Worm (Caenorhabditis elegans) whole organism, L4 larva: ENCODE results near the gene mcd-1.

Experiments used
- F44E2.7 ChIP-seq: fragments of 200-800 bp; sonication (Bioruptor generic); IDR thresholded peaks from 2 replicates; pipeline ENCODE4 v2.1.2; 2022; ENCODE audit warnings: missing genetic modification characterization, missing compliant biosample characterization
- dmd-8 ChIP-seq: fragments of 200-800 bp; sonication (Bioruptor generic); IDR thresholded peaks from 2 replicates; pipeline ENCODE4 v1.3.6; 2022; ENCODE audit warnings: missing genetic modification characterization, missing compliant biosample characterization
- jun-1 ChIP-seq: fragments of 150-350 bp; optimal IDR thresholded peaks from 2 replicates; lab custom pipeline; 2014; ENCODE audit warnings: missing biosample characterization, missing genetic modification reagents, missing genetic modification characterization
- lin-39 ChIP-seq: fragments of 150-350 bp; optimal IDR thresholded peaks from 2 replicates; lab custom pipeline; 2014; ENCODE audit warnings: missing biosample characterization, missing genetic modification reagents, missing genetic modification characterization
- lsy-2 ChIP-seq, 2 experiments: fragments of 150-350 bp in 1 of 2; sonication (generic microtip) in 1 of 2; optimal IDR thresholded peaks; 2 replicates each; lab custom pipeline; 2014 to 2017; ENCODE audit warnings: missing biosample characterization in 2 of 2, missing genetic modification characterization in 2 of 2
- mdt-29 ChIP-seq: fragments of 200-800 bp; sonication (Bioruptor generic); IDR thresholded peaks from 2 replicates; pipeline ENCODE4 v1.3.6; 2022; ENCODE audit warnings: missing genetic modification reagents, missing genetic modification characterization, missing compliant biosample characterization
- nhr-237 ChIP-seq: sonication (generic microtip); optimal IDR thresholded peaks from 2 replicates; lab custom pipeline; 2017; ENCODE audit warnings: missing biosample characterization, missing genetic modification characterization
- nhr-76 ChIP-seq: fragments of 150-350 bp; optimal IDR thresholded peaks from 2 replicates; lab custom pipeline; 2014; ENCODE audit warnings: missing biosample characterization, missing genetic modification characterization
- pha-4 ChIP-seq, 2 experiments: fragments of 150-350 bp in 1 of 2; fragments of 200-800 bp in 1 of 2; sonication (Bioruptor generic) in 1 of 2; IDR thresholded peaks in 1 of 2; optimal IDR thresholded peaks in 1 of 2; 2 replicates each; pipeline versions ENCODE4 v1.3.6 to Lab custom; 2014 to 2022; ENCODE audit warnings: missing genetic modification characterization in 2 of 2, missing genetic modification reagents in 2 of 2, missing biosample characterization in 1 of 2, missing compliant biosample characterization in 1 of 2
- snpc-4 ChIP-seq: fragments of 150-350 bp; optimal IDR thresholded peaks from 2 replicates; lab custom pipeline; 2014; ENCODE audit warnings: missing biosample characterization, missing genetic modification characterization

- TF ChIP-seq lsy-2 (tag; optimal IDR thresholded peaks at IDR 0.05; lab: Kevin White, UChicago): no peak
- no peak for TF ChIP-seq pha-4 (GFP tag; IDR thresholded peaks at IDR 0.05; lab: Robert Waterston, UW)
- no peak for TF ChIP-seq pha-4 (tag; optimal IDR thresholded peaks at IDR 0.05; lab: Kevin White, UChicago)
- no peak for TF ChIP-seq nhr-237 (tag; lab: Kevin White, UChicago)
- TF ChIP-seq jun-1: no peak
- TF ChIP-seq lin-39: no peak
- TF ChIP-seq mdt-29 (GFP tag; lab: Robert Waterston, UW): no peak
- TF ChIP-seq nhr-76: no peak
- TF ChIP-seq snpc-4 (tag; lab: Kevin White, UChicago): no peak
- TF ChIP-seq dmd-8 (GFP tag; lab: Robert Waterston, UW): no peak
- no peak for TF ChIP-seq F44E2.7 (GFP tag; lab: Robert Waterston, UW)
Measured at ce11 chrII:13875734-13876133, 12.6 kb upstream of the mcd-1 start, which contains the start of gene ing-3.
